Worm (Caenorhabditis elegans) whole organism, early embryonic: ENCODE measurements around the gene ugt-67.

Experiments used
- ceh-36 ChIP-seq: sonication (generic microtip); optimal IDR thresholded peaks from 2 replicates; lab custom pipeline; 2016; ENCODE audit warnings: missing genetic modification characterization, inconsistent platforms, missing compliant biosample characterization
- tra-4 ChIP-seq: sonication (generic microtip); optimal IDR thresholded peaks from 2 replicates; lab custom pipeline; 2017; ENCODE audit warnings: missing genetic modification characterization, missing compliant biosample characterization

- TF ChIP-seq tra-4 (tag; lab: Kevin White, UChicago) (no peak), ceh-36 (tag; lab: Kevin White, UChicago) (no peak)
Measured at ce11 chrV:4851969-4852368, 49.2 kb upstream of the ugt-67 start.
